Fruit fly (Drosophila melanogaster) S2 (cell line): ENCODE data around the gene Fcp3C.

ENCODE experiments used
- CG8478 ChIP-seq: fragments of >200 bp; optimal IDR thresholded peaks from 2 replicates; lab custom pipeline; 2018
- CTCF ChIP-seq, 2 experiments: fragments of >200 bp; optimal IDR thresholded peaks; 2 replicates each; lab custom pipeline; 2018

The Fcp3C gene

DNA sequence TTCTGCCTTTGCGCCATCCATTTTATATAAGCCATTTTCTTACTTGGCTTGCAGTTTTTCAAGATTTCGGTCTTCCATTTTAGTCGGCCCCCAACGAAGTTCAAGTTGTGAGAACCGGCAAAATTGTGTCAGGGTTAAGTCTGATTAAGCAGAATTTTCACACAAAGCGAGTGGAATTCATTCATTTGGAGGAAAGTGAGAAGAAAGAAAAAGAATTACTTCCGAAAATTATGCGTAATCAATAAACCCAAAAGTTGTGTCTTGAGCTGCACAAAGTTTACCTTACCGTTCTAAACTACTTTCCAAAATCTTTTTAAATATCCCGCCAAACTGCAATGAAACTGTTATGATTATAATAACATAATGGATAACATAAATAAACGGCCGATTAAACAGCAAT lies at the start of gene Fcp3C:
Gene Fcp3C, minus strand, starts transcription at position 101 of the 400 bp plus-strand sequence.
- no peak for TF ChIP-seq CG8478 (lab: Kevin White, UChicago)
- no peak for TF ChIP-seq CTCF (optimal IDR thresholded peaks at IDR 0.05; lab: Kevin White, UChicago)

DNA sequence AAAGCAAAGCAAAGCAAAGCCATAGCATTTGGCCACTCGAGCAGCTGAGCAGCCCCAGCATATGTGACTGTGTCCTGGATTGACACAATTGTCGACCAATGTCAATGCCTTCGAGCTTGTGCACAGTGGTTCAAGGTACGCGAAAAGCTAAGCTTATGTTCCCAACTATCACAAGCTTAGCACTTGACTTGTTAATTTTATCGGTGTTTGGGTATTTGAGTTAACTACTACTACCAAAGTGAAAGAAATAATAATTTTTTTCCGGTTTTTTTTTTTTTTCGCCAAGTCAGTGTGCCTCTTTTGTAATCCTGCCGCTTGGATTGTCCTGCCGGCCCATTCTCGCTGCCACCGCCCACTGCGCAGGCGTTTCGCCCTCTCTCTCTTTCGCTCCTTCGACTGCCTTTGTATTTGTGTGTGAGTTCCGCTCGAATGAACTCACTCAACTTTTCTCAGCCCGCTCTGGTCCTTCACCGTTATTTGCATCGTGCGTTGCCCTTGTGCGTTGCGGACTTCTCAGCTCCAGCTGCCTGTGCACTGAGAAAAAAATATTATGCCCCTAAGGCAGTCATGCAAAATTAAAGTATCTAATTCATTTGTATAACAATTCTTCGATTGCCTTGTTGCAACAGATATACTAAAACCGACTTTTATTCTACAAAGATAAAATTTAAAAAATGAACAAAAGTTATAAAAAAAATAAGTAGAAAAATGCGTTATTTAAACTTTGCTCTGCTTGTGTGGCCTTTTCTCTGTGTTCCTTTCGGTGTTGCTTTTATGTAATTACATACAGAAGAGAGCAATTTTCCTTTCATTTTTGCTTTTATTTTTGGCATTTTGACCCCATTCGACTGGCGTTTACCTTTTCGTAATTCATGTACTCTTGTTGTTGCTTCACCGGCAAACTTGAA lies 31.9 kb upstream of the Fcp3C start:
- TF ChIP-seq CTCF (optimal IDR thresholded peaks at IDR 0.05; lab: Kevin White, UChicago) (no peak), CG8478 (lab: Kevin White, UChicago) (no peak)

DNA sequence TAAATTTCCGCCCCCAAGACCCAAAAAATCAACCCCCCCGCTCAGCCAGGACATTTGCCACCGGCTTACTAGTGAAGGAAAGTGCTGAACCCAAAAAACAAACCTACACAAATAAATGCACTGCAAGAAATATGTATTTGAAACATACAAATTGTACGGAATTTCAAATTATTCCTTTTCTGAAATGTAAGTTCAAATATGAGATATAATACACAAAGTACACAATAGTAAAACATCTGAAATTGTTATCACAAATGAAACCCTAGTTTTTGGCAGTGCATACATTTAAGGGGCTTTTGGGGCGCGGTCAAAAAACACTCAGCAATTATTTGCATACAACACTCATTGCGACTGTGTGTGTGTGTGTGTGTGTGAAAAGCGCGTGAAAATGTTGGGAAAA lies 19.5 kb upstream of the Fcp3C start:
- TF ChIP-seq CG8478 (lab: Kevin White, UChicago), result no peak
- TF ChIP-seq CTCF (optimal IDR thresholded peaks at IDR 0.05; lab: Kevin White, UChicago), result no peak

- TF ChIP-seq CG8478 (lab: Kevin White, UChicago), result no peak
- peak; percentile 48 to 68 for TF ChIP-seq CTCF (optimal IDR thresholded peaks at IDR 0.05; lab: Kevin White, UChicago)
Observed at dm6 chrX:3192301-3192700, 18.0 kb upstream of the Fcp3C start.

DNA sequence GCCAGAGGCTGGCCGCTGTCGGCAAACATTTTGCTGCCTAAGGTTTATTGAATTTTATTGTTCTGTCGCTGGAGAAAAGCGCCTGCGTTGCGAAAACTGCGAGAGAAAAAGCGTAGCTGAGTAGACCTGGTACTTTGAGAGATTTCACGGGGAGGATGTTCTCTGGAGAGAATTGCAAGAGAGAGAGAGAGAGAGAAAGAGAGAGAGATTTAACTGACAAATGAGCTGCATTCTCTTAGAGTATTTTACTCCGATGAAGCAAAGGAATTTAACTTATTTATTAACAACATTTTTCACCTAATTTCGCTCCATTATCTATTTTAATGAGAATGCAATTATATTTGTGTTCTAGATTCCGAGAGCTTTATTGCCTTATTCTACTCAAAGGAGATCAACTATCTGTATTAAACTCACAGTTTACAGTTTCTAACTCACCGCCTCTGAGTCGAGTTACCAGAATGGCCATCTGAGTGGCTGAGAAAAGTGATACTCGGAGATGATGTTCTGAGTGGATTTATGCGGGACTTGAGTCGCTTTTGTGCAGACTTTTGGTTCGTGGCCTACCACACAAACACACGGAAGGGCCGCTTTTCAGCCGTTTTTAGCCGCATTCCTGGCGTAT lies 16.7 kb upstream of the Fcp3C start:
- TF ChIP-seq CTCF (optimal IDR thresholded peaks at IDR 0.05; lab: Kevin White, UChicago) (no peak), CG8478 (lab: Kevin White, UChicago) (no peak)

dm6 chrX:3189723-3190122 lies 15.4 kb upstream of the Fcp3C start:
- TF ChIP-seq CTCF (optimal IDR thresholded peaks at IDR 0.05; lab: Kevin White, UChicago), result no peak
- TF ChIP-seq CG8478 (lab: Kevin White, UChicago), result no peak

DNA sequence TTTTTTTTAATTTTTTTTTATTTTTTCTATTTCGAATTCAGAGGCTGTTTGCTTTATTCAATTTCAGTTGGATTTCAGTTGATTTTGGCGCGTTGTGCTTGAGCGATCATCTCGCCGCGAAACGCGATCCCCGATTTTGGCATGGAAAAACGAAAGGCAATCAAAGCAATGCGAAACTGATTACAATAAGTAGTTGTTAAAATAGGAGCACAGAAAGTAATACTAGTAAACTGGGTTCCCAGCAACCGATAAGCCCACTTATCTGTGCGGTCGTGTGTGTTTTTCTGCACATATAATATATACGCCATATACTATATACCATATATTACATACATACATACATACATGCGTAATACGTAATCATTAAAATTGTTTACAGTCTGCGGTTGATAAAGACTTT lies 14.9 kb upstream of the Fcp3C start:
- TF ChIP-seq CG8478 (lab: Kevin White, UChicago) (no peak), CTCF (optimal IDR thresholded peaks at IDR 0.05; lab: Kevin White, UChicago) (no peak)

dm6 chrX:3188419-3188818 lies 14.1 kb upstream of the Fcp3C start:
- TF ChIP-seq CTCF (optimal IDR thresholded peaks at IDR 0.05; lab: Kevin White, UChicago), result no peak
- TF ChIP-seq CG8478 (lab: Kevin White, UChicago), result no peak

DNA sequence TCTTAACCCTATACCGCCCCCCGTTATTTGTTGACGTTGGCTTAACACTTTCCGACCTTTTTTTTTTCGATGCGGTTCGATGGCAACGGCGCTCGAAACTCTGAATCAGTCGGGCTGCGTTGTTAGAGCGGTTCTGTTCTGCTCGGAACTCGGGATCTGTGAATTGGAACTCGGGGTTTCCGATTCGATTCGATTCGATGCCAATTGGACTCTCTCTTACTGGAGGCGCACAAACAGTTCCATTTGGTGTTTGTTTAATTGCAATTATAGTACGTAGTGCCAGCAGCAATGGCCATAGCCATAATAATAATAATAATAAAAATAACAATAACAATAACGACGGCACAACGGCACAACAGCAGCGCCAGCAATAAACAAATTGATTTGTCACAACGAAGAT lies 13.3 kb upstream of the Fcp3C start:
- TF ChIP-seq CTCF (optimal IDR thresholded peaks at IDR 0.05; lab: Kevin White, UChicago), result no peak

- TF ChIP-seq CTCF (optimal IDR thresholded peaks at IDR 0.05; lab: Kevin White, UChicago) (no peak), CG8478 (lab: Kevin White, UChicago) (no peak)
Observed at dm6 chrX:3186550-3186949, 12.3 kb upstream of the Fcp3C start.

dm6 chrX:3176193-3176592 lies 1.9 kb upstream of the Fcp3C start, which contains the start of gene dnc:
dnc (plus strand) TSS chrX:3176440.
- TF ChIP-seq CG8478 (lab: Kevin White, UChicago), result no peak
- no peak for TF ChIP-seq CTCF (optimal IDR thresholded peaks at IDR 0.05; lab: Kevin White, UChicago)

dm6 chrX:3174881-3175874 lies 904 bp upstream of the Fcp3C start, which contains the start of gene CG3939:
CG3939 (plus strand) TSS chrX:3175018.
- TF ChIP-seq CG8478 (lab: Kevin White, UChicago) (no peak), CTCF (optimal IDR thresholded peaks at IDR 0.05; lab: Kevin White, UChicago) (peak in 1 of 2 experiments; percentile 15)

DNA sequence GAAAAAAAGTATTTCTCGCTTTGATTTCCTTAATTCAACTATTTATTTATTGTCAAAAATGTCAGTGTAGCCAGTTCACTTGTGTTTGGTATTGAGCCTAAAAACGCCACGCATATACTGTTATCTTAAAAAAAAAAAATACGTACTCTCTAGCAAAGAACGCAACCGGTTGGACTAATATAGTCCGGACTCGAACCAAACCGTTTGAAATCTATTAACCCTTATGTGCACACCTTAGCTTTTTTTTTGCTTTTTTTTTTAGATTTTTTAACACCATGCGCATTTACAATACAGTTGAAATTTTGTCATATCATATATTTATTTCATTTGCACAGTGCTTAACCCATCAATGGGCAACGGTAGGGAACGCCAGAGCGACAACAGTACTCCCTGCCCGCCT lies 1.2 kb downstream of the Fcp3C start, which contains the start of gene CG18508:
Gene CG18508, minus strand, starts transcription at position 69 of the 400 bp plus-strand sequence.
- no peak for TF ChIP-seq CG8478 (lab: Kevin White, UChicago)
- TF ChIP-seq CTCF (optimal IDR thresholded peaks at IDR 0.05; lab: Kevin White, UChicago), result peak in 1 of 2 experiments; percentile 32

DNA sequence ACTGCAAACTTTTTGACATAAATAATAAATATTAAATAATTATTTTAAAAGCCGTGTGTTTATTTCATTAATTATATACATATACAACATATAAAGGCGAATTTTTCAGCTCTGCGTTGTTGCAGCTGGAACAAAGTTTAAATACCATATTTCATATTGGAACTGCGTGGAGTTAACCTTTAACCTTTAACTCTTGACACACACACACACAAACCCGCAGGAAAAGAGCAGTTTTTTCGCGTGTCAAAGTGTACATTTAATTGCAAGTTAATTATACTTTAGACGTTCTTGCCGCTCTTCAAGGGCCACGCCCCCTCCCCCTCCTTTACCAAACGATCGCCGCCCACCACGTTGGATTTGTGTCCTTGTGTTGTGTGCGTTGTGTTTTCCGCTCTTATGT lies 2.1 kb downstream of the Fcp3C start:
- TF ChIP-seq CG8478 (lab: Kevin White, UChicago) (no peak), CTCF (optimal IDR thresholded peaks at IDR 0.05; lab: Kevin White, UChicago) (no peak)
